Fruit fly (Drosophila melanogaster): ENCODE results near the gene msi.

msi gene

dm6 chr3R:25638381-25638780 is 122.5 kb downstream of the msi start (continued):
- no peak for TF ChIP-seq fd3F (GFP tag; optimal IDR thresholded peaks at IDR 0.05)
- no peak for TF ChIP-seq CG9609 (GFP tag; optimal IDR thresholded peaks at IDR 0.05)

- no peak for TF ChIP-seq CG7963 (GFP tag; IDR thresholded peaks at IDR 0.05; ENCODE audit: partially characterized antibody)
- 0 out of 2 replicates have a peak, but pooled peaks have one; percentile 21 for TF ChIP-seq Xrp1 (GFP tag; IDR thresholded peaks at IDR 0.05)
- peak; percentile 60 for TF ChIP-seq zf30C (GFP tag; optimal IDR thresholded peaks at IDR 0.05)
- TF ChIP-seq klu (GFP tag; IDR thresholded peaks at IDR 0.05), result no peak
- TF ChIP-seq Med (GFP tag), result peak; percentile 44
- peak; percentile 78 for TF ChIP-seq sens (GFP tag)
- TF ChIP-seq ato (GFP tag; IDR thresholded peaks at IDR 0.05; ENCODE audit: partially characterized antibody), result no peak
- peak; percentile 25 for TF ChIP-seq gem (tag; optimal IDR thresholded peaks at IDR 0.05)
- peak; percentile 56 for TF ChIP-seq lbe (GFP tag; optimal IDR thresholded peaks at IDR 0.05)
- TF ChIP-seq trh (GFP tag; optimal IDR thresholded peaks at IDR 0.05), result no peak
- peak; percentile 0 for TF ChIP-seq CG10979 (tag; optimal IDR thresholded peaks at IDR 0.05)
- 0 out of 4 replicates have a peak, but pooled peaks have one; percentile 42 for TF ChIP-seq chinmo (GFP tag; IDR thresholded peaks at IDR 0.05; ENCODE audit: partially characterized antibody)
- TF ChIP-seq nom (GFP tag; optimal IDR thresholded peaks at IDR 0.05), result peak; percentile 2
Observed at dm6 chr3R:25638961-25639360, 123.0 kb downstream of the msi start.

dm6 chr3R:25640463-25640862 is 124.5 kb downstream of the msi start:
- TF ChIP-seq hkb (optimal IDR thresholded peaks at IDR 0.05), result no peak
- TF ChIP-seq hkb (GFP tag; IDR thresholded peaks at IDR 0.05), result peak; percentile 64; the same call in 1 of the 2 replicates
- TF ChIP-seq CrebB (tag; optimal IDR thresholded peaks at IDR 0.05), result no peak
- TF ChIP-seq CG6654 (GFP tag; optimal IDR thresholded peaks at IDR 0.05), result no peak
- no peak for TF ChIP-seq Dad (GFP tag; optimal IDR thresholded peaks at IDR 0.05)
- peak; percentile 45 for TF ChIP-seq CG16815 (GFP tag; optimal IDR thresholded peaks at IDR 0.05)
- TF ChIP-seq CG11093 (GFP tag; IDR thresholded peaks at IDR 0.05), result peak; percentile 43; the same call in 1 of the 3 replicates
- TF ChIP-seq p53 (GFP tag; optimal IDR thresholded peaks at IDR 0.05), result no peak
- TF ChIP-seq tx (GFP tag; optimal IDR thresholded peaks at IDR 0.05), result no peak
- TF ChIP-seq CG10959 (GFP tag; IDR thresholded peaks at IDR 0.05), result peak; percentile 56
- peak; percentile 29 for TF ChIP-seq CG12769 (tag; optimal IDR thresholded peaks at IDR 0.05)
- no peak for TF ChIP-seq emc (GFP tag; optimal IDR thresholded peaks at IDR 0.05)
- peak; percentile 57 for TF ChIP-seq grau (tag; optimal IDR thresholded peaks at IDR 0.05)
- TF ChIP-seq otp (GFP tag; IDR thresholded peaks at IDR 0.05), result no peak
- TF ChIP-seq Stat92E (GFP tag; optimal IDR thresholded peaks at IDR 0.05), result no peak
- peak; percentile 15 for TF ChIP-seq CG13296 (GFP tag; optimal IDR thresholded peaks at IDR 0.05)
- TF ChIP-seq lbe (GFP tag; optimal IDR thresholded peaks at IDR 0.05), result peak; percentile 96
- peak; percentile 40; the same call in 1 of the 3 replicates for TF ChIP-seq tgo (GFP tag; IDR thresholded peaks at IDR 0.05)
- TF ChIP-seq CG9817 (tag; optimal IDR thresholded peaks at IDR 0.05), result peak; percentile 16
- peak; percentile 57 for TF ChIP-seq CG17359 (tag; optimal IDR thresholded peaks at IDR 0.05)
- peak; percentile 49; the same call in 1 of the 2 replicates for TF ChIP-seq chm (GFP tag; IDR thresholded peaks at IDR 0.05)
- no peak for TF ChIP-seq CG30020 (tag; optimal IDR thresholded peaks at IDR 0.05)
- TF ChIP-seq unpg (GFP tag; optimal IDR thresholded peaks at IDR 0.05), result peak; percentile 75
- no peak for TF ChIP-seq CG10431 (GFP tag; optimal IDR thresholded peaks at IDR 0.05)
- 0 out of 2 replicates have a peak, but pooled peaks have one; percentile 27 for TF ChIP-seq ttk (GFP tag; IDR thresholded peaks at IDR 0.05)
- TF ChIP-seq CG11456 (GFP tag; IDR thresholded peaks at IDR 0.05), result no peak
- TF ChIP-seq CG6689 (GFP tag; IDR thresholded peaks at IDR 0.05), result peak; percentile 66
- peak; percentile 14 for TF ChIP-seq CG3281 (GFP tag; optimal IDR thresholded peaks at IDR 0.05)
- TF ChIP-seq Dip3 (GFP tag; optimal IDR thresholded peaks at IDR 0.05), result no peak
- peak; percentile 56 for TF ChIP-seq CG10366 (GFP tag; IDR thresholded peaks at IDR 0.05)
- TF ChIP-seq so (GFP tag; IDR thresholded peaks at IDR 0.05), result peak; percentile 54; the same call in 1 of the 3 replicates
- peak; percentile 35 for TF ChIP-seq PHDP (tag; optimal IDR thresholded peaks at IDR 0.05)
- peak; percentile 41; the same call in 1 of the 2 replicates for TF ChIP-seq CG14441 (GFP tag; IDR thresholded peaks at IDR 0.05)
- peak; percentile 13 for TF ChIP-seq Usf (GFP tag; optimal IDR thresholded peaks at IDR 0.05)
